Worm (Caenorhabditis elegans) whole organism, young adult: Measurements from ENCODE around the gene rict-1.

Experiments used
- B0035.1 ChIP-seq: sonication (generic microtip); optimal IDR thresholded peaks from 2 replicates; lab custom pipeline; 2016; ENCODE audit warnings: missing genetic modification characterization, mild to moderate bottlenecking, missing compliant biosample characterization, missing genotype, missing genetic modification reagents
- B0336.3 ChIP-seq: fragments of 200-800 bp; sonication (Bioruptor generic); IDR thresholded peaks from 2 replicates; pipeline ENCODE4 v1.3.6; 2022; ENCODE audit warnings: missing genetic modification characterization, missing compliant biosample characterization
- C17E4.6 ChIP-seq: fragments of 200-800 bp; sonication (Bioruptor generic); IDR thresholded peaks from 2 replicates; pipeline ENCODE4 v1.3.6; 2022; ENCODE audit warnings: missing genetic modification reagents, missing genetic modification characterization, missing compliant biosample characterization
- F23B12.7 ChIP-seq: sonication (generic microtip); optimal IDR thresholded peaks from 2 replicates; lab custom pipeline; 2017; ENCODE audit warnings: missing genetic modification characterization, mild to moderate bottlenecking, missing compliant biosample characterization, antibody characterized with exemption, moderate library complexity; ENCODE audit not compliant: insufficient read depth
- F33H1.4 ChIP-seq: fragments of 200-800 bp; sonication (Bioruptor generic); IDR thresholded peaks from 2 replicates; pipeline ENCODE4 v1.3.6; 2022; ENCODE audit warnings: missing genetic modification reagents, missing genetic modification characterization, missing compliant biosample characterization
- F52B5.7 ChIP-seq: sonication (generic microtip); optimal IDR thresholded peaks from 2 replicates; lab custom pipeline; 2016; ENCODE audit warnings: mild to moderate bottlenecking, missing genetic modification characterization, missing compliant biosample characterization
- Y79H2A.3 ChIP-seq: fragments of 200-800 bp; sonication (Bioruptor generic); conservative IDR thresholded peaks from 2 replicates; pipeline ENCODE4 v1.3.6; 2022; ENCODE audit warnings: missing genetic modification reagents, missing genetic modification characterization, missing compliant biosample characterization
- ZK185.1 ChIP-seq: sonication (generic microtip); optimal IDR thresholded peaks from 2 replicates; lab custom pipeline; 2016; ENCODE audit warnings: mild to moderate bottlenecking, missing genetic modification characterization, missing compliant biosample characterization; ENCODE audit not compliant: poor library complexity, severe bottlenecking
- attf-3 ChIP-seq: fragments of 200-800 bp; sonication (Bioruptor generic); conservative IDR thresholded peaks from 2 replicates; pipeline ENCODE4 v1.3.6; 2022; ENCODE audit warnings: missing genetic modification reagents, missing genetic modification characterization, missing compliant biosample characterization
- attf-5 ChIP-seq: fragments of 200-800 bp; sonication (Bioruptor generic); optimal IDR thresholded peaks from 2 replicates; lab custom pipeline; 2018; ENCODE audit warnings: mild to moderate bottlenecking, missing genetic modification characterization, missing compliant biosample characterization
- attf-6 ChIP-seq: fragments of 200-800 bp; sonication (Bioruptor generic); IDR thresholded peaks from 2 replicates; pipeline ENCODE4 v1.3.6; 2022; ENCODE audit warnings: missing genetic modification reagents, missing genetic modification characterization, missing compliant biosample characterization
- ceh-91 ChIP-seq: fragments of 200-800 bp; sonication (Bioruptor generic); IDR thresholded peaks from 2 replicates; pipeline ENCODE4 v1.3.6; 2022; ENCODE audit warnings: missing genetic modification reagents, missing genetic modification characterization, missing compliant biosample characterization
- dpl-1 ChIP-seq: fragments of 150-350 bp; optimal IDR thresholded peaks from 2 replicates; lab custom pipeline; 2014; ENCODE audit warnings: missing biosample characterization, missing genetic modification reagents, missing genetic modification characterization
- egl-18 ChIP-seq: fragments of 200-800 bp; sonication (Bioruptor generic); IDR thresholded peaks from 2 replicates; pipeline ENCODE4 v1.3.6; 2022; ENCODE audit warnings: missing genetic modification reagents, missing genetic modification characterization, missing compliant biosample characterization
- egrh-3 ChIP-seq: fragments of 200-800 bp; sonication (Bioruptor generic); IDR thresholded peaks from 2 replicates; pipeline ENCODE4 v1.3.6; 2022; ENCODE audit warnings: missing genetic modification reagents, missing genetic modification characterization, missing compliant biosample characterization
- hmg-1.2 ChIP-seq: fragments of 200-800 bp; sonication (Bioruptor generic); IDR thresholded peaks from 2 replicates; pipeline ENCODE4 v1.3.6; 2022; ENCODE audit warnings: missing genetic modification reagents, missing genetic modification characterization, missing compliant biosample characterization
- lin-35 ChIP-seq, 3 experiments: fragments of 150-350 bp in 2 of 3; sonication (generic microtip) in 1 of 3; optimal IDR thresholded peaks; 2 replicates each; lab custom pipeline; 2014 to 2018; ENCODE audit warnings: missing biosample characterization in 3 of 3, missing genetic modification characterization in 3 of 3, missing genetic modification reagents in 3 of 3
- lir-1 ChIP-seq: fragments of 200-800 bp; sonication (Bioruptor generic); conservative IDR thresholded peaks from 2 replicates; pipeline ENCODE4 v1.3.6; 2022; ENCODE audit warnings: missing genetic modification reagents, missing genetic modification characterization, missing compliant biosample characterization
- nhr-120 ChIP-seq: fragments of 200-800 bp; sonication (Bioruptor generic); IDR thresholded peaks from 2 replicates; pipeline ENCODE4 v1.3.6; 2022; ENCODE audit warnings: missing genetic modification characterization, missing compliant biosample characterization
- nhr-179 ChIP-seq: sonication (generic microtip); optimal IDR thresholded peaks from 2 replicates; lab custom pipeline; 2016; ENCODE audit warnings: mild to moderate bottlenecking, missing genetic modification characterization, missing compliant biosample characterization
- snpc-1.1 ChIP-seq: sonication (generic microtip); optimal IDR thresholded peaks from 2 replicates; lab custom pipeline; 2017; ENCODE audit warnings: missing genetic modification characterization, mild to moderate bottlenecking, missing compliant biosample characterization, antibody characterized with exemption, moderate library complexity, missing genotype, missing genetic modification reagents; ENCODE audit not compliant: insufficient read depth
- snpc-4 ChIP-seq, 5 experiments: fragments of 150-350 bp in 1 of 5; sonication (generic microtip) in 4 of 5; optimal IDR thresholded peaks; 2 replicates each; lab custom pipeline; 2014 to 2018; ENCODE audit warnings: missing genetic modification characterization in 5 of 5, missing biosample characterization in 3 of 5, antibody characterized with exemption in 2 of 5, mild to moderate bottlenecking in 2 of 5, missing compliant biosample characterization in 2 of 5, missing genotype in 2 of 5, moderate library complexity in 2 of 5, missing genetic modification reagents in 1 of 5
- tbx-9 ChIP-seq: sonication (generic microtip); optimal IDR thresholded peaks from 2 replicates; lab custom pipeline; 2016; ENCODE audit warnings: borderline replicate concordance, missing genetic modification characterization, inconsistent platforms, missing compliant biosample characterization
- zfh-2 ChIP-seq: fragments of 200-800 bp; sonication (Bioruptor generic); conservative IDR thresholded peaks from 2 replicates; pipeline ENCODE4 v1.3.6; 2022; ENCODE audit warnings: missing genetic modification reagents, missing genetic modification characterization, missing compliant biosample characterization
- zim-3 ChIP-seq: sonication (generic microtip); optimal IDR thresholded peaks from 2 replicates; lab custom pipeline; 2017; ENCODE audit warnings: mild to moderate bottlenecking, missing genetic modification characterization, moderate library complexity, missing compliant biosample characterization
- ztf-18 ChIP-seq: sonication (generic microtip); optimal IDR thresholded peaks from 2 replicates; lab custom pipeline; 2016; ENCODE audit warnings: missing genotype, mild to moderate bottlenecking, missing genetic modification characterization, missing compliant biosample characterization
- ztf-26 ChIP-seq: sonication (generic microtip); optimal IDR thresholded peaks from 2 replicates; lab custom pipeline; 2017; ENCODE audit warnings: missing genetic modification characterization, missing compliant biosample characterization
- ztf-28 ChIP-seq: fragments of 200-800 bp; sonication (Bioruptor generic); IDR thresholded peaks from 2 replicates; pipeline ENCODE4 v1.3.6; 2022; ENCODE audit warnings: missing genetic modification reagents, missing genetic modification characterization, missing compliant biosample characterization
- ztf-6 ChIP-seq: fragments of 200-800 bp; sonication (Bioruptor generic); IDR thresholded peaks from 2 replicates; pipeline ENCODE4 v1.3.6; 2022; ENCODE audit warnings: missing genetic modification reagents, missing genetic modification characterization, missing compliant biosample characterization

The rict-1 gene

ce11 chrII:13059196-13059595 lies 57.4 kb downstream of the rict-1 start (continued):
- TF ChIP-seq F52B5.7 (tag; lab: Kevin White, UChicago) (peak; percentile 37), zim-3 (tag; lab: Kevin White, UChicago) (no peak), F33H1.4 (GFP tag; lab: Robert Waterston, UW) (no peak)

ce11 chrII:13056580-13056979 lies 60.0 kb downstream of the rict-1 start, which contains the start of gene zyx-1:
TSS of gene zyx-1 (plus strand) at chrII:13056910.
- TF ChIP-seq zfh-2 (GFP tag; lab: Robert Waterston, UW) = peak; percentile 88
- TF ChIP-seq egl-18 (GFP tag; lab: Robert Waterston, UW) = no peak
- TF ChIP-seq dpl-1 (GFP tag; lab: Kevin White, UChicago) = no peak
- peak; percentile 37; the same call in 1 of the 2 replicates for TF ChIP-seq egrh-3 (GFP tag; lab: Robert Waterston, UW)
- TF ChIP-seq, all 124 proteins: peak for 2

- no peak for TF ChIP-seq F23B12.7 (tag; lab: Kevin White, UChicago)
- no peak for TF ChIP-seq ceh-91 (GFP tag; lab: Robert Waterston, UW)
- no peak for TF ChIP-seq nhr-179 (tag; lab: Kevin White, UChicago)
- TF ChIP-seq Y79H2A.3 (GFP tag; lab: Robert Waterston, UW) = no peak
- no peak for TF ChIP-seq lir-1 (GFP tag; lab: Robert Waterston, UW)
- TF ChIP-seq attf-3 = no peak
- TF ChIP-seq attf-6 (GFP tag; lab: Robert Waterston, UW) = no peak
- no peak for TF ChIP-seq tbx-9
- TF ChIP-seq ZK185.1 (tag; lab: Kevin White, UChicago) = no peak
- no peak for TF ChIP-seq B0035.1 (tag; lab: Kevin White, UChicago)
- TF ChIP-seq attf-5 (GFP tag; lab: Kevin White, UChicago) = no peak
- no peak for TF ChIP-seq lin-35 (GFP tag; optimal IDR thresholded peaks at IDR 0.05; lab: Kevin White, UChicago)
- TF ChIP-seq nhr-120 (GFP tag; lab: Robert Waterston, UW) = no peak
- no peak for TF ChIP-seq B0336.3
- no peak for TF ChIP-seq C17E4.6
- TF ChIP-seq ztf-28 = no peak
- TF ChIP-seq egl-18 (GFP tag; lab: Robert Waterston, UW) = no peak
- no peak for TF ChIP-seq ztf-26 (tag; lab: Kevin White, UChicago)
Measured at ce11 chrII:13053443-13053842, 63.2 kb downstream of the rict-1 start.

- TF ChIP-seq hmg-1.2 (GFP tag; lab: Robert Waterston, UW) = peak; percentile 54; the same call in 1 of the 2 replicates
- no peak for TF ChIP-seq ztf-18 (tag; lab: Kevin White, UChicago)
- no peak for TF ChIP-seq ztf-6 (GFP tag; lab: Robert Waterston, UW)
- no peak for TF ChIP-seq F23B12.7 (tag; lab: Kevin White, UChicago)
- TF ChIP-seq snpc-1.1 (tag; lab: Kevin White, UChicago) = peak; percentile 56
- TF ChIP-seq zfh-2 (GFP tag; lab: Robert Waterston, UW) = peak; percentile 77
- peak; percentile 55 for TF ChIP-seq snpc-4 (GFP tag; optimal IDR thresholded peaks at IDR 0.05; lab: Kevin White, UChicago)
- TF ChIP-seq snpc-4 (tag; optimal IDR thresholded peaks at IDR 0.05; lab: Kevin White, UChicago) = peak in 2 of 4 experiments; percentile 71 to 88
Measured at ce11 chrII:13050050-13050449, 66.6 kb downstream of the rict-1 start.
